Fruit fly (Drosophila melanogaster) Kc167 (cell line): ENCODE results near the gene VhaAC39-1.

ENCODE experiments used
- Sin3A ChIP-seq: fragments of >200 bp; optimal IDR thresholded peaks from 2 replicates; lab custom pipeline; 2018; ENCODE audit warnings: missing external identifiers
- psq ChIP-seq: fragments of >200 bp; optimal IDR thresholded peaks from 2 replicates; lab custom pipeline; 2017; ENCODE audit warnings: missing external identifiers
- ttk ChIP-seq: sonication (Bioruptor generic); optimal IDR thresholded peaks from 2 replicates; lab custom pipeline; 2017; ENCODE audit warnings: missing external identifiers

- TF ChIP-seq ttk (lab: Kevin White, UChicago) = no peak
- no peak for TF ChIP-seq Sin3A (lab: Kevin White, UChicago)
- TF ChIP-seq psq (lab: Kevin White, UChicago) = no peak
These were observed 6.1 kb upstream of the VhaAC39-1 start for dm6 chrX:3874452-3874851.
